Fruit fly (Drosophila melanogaster): ENCODE measurements around the gene CG17298.

CG17298 gene

DNA sequence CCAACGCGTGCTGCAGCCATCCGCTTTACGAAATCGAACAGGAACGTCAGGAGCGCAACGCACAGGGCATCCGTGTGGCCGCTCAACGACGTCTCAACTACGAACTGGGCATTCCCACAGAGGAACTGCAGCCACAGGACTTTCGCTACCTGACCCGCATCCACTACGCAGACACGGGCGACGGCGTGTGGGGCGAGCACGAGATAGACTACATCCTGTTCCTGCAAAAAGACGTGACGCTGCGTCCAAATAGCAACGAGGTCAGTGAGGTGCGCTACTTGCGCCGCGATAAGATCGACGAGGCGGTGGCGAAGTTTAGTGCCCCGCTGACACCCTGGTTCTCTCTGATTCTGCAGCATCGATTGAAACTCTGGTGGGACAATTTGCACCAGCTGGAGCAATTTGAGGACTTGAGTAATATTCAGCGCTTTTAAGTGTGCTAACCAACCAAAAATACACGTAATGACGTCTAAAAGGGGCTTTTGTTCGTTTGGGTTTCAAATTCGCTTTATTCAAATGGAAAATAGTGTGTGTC is 12.3 kb upstream of the CG17298 start:
- TF ChIP-seq CG1620 (GFP tag; optimal IDR thresholded peaks at IDR 0.05) = no peak
- TF ChIP-seq CG7045 (GFP tag; optimal IDR thresholded peaks at IDR 0.05) = no peak
- TF ChIP-seq kay (GFP tag; ENCODE audit: borderline replicate concordance) = no peak
- TF ChIP-seq CG14711 (tag; optimal IDR thresholded peaks at IDR 0.05) = no peak
- TF ChIP-seq CG7101 (tag; optimal IDR thresholded peaks at IDR 0.05) = no peak
- TF ChIP-seq Mnt (GFP tag; optimal IDR thresholded peaks at IDR 0.05) = no peak

DNA sequence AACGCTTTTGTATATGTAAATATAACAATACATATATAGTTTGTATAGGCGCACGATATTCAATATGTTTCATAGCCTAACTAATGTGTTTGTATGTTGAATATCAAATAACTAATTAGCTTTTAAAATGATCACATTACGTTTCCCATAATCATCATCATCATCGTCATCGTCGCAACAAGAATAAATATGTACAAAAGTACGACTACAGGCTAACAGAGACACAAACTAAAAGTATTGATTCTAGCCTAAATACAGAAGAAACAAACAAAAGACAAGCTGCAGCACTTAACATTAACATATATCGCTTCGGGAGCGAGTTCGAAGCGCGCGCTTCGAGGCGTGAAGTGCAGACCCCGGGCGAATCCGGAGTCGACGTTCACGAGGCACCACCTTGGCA is 11.8 kb upstream of the CG17298 start:
- TF ChIP-seq toe (GFP tag; optimal IDR thresholded peaks at IDR 0.05) (no peak), CG33017 (tag; optimal IDR thresholded peaks at IDR 0.05) (no peak), CG11617 (GFP tag; optimal IDR thresholded peaks at IDR 0.05) (no peak), Crg-1 (GFP tag; optimal IDR thresholded peaks at IDR 0.05) (no peak), ovo (GFP tag; optimal IDR thresholded peaks at IDR 0.05) (no peak), Hr96 (GFP tag; optimal IDR thresholded peaks at IDR 0.05) (no peak), CG7045 (GFP tag; optimal IDR thresholded peaks at IDR 0.05) (no peak), CG5204 (GFP tag; optimal IDR thresholded peaks at IDR 0.05) (no peak), tj (GFP tag; optimal IDR thresholded peaks at IDR 0.05) (no peak), Mnt (GFP tag; optimal IDR thresholded peaks at IDR 0.05) (no peak), bab1 (GFP tag; optimal IDR thresholded peaks at IDR 0.05) (no peak), CG1620 (GFP tag; optimal IDR thresholded peaks at IDR 0.05) (no peak), pad (GFP tag; optimal IDR thresholded peaks at IDR 0.05) (no peak), kay (GFP tag; ENCODE audit: borderline replicate concordance) (no peak), CG12768 (GFP tag; optimal IDR thresholded peaks at IDR 0.05) (no peak)

- peak; percentile 72 for TF ChIP-seq Crg-1 (GFP tag; optimal IDR thresholded peaks at IDR 0.05)
- TF ChIP-seq CG12768 (GFP tag; optimal IDR thresholded peaks at IDR 0.05) = peak; percentile 51
- peak; percentile 52 for TF ChIP-seq CG33017 (tag; optimal IDR thresholded peaks at IDR 0.05)
- TF ChIP-seq Hr96 (GFP tag; optimal IDR thresholded peaks at IDR 0.05) = peak; percentile 54
- TF ChIP-seq CG14711 (tag; optimal IDR thresholded peaks at IDR 0.05) = peak; percentile 51
- TF ChIP-seq CG7045 (GFP tag; optimal IDR thresholded peaks at IDR 0.05) = peak; percentile 48
- TF ChIP-seq ovo (GFP tag; optimal IDR thresholded peaks at IDR 0.05) = no peak
- peak; percentile 79 for TF ChIP-seq kay (GFP tag; ENCODE audit: borderline replicate concordance)
- TF ChIP-seq CG1620 (GFP tag; optimal IDR thresholded peaks at IDR 0.05) = peak; percentile 66
- peak; percentile 64 for TF ChIP-seq cic (GFP tag; optimal IDR thresholded peaks at IDR 0.05)
- peak; percentile 65 for TF ChIP-seq Mnt (GFP tag; optimal IDR thresholded peaks at IDR 0.05)
- peak; percentile 56 for TF ChIP-seq CG11617 (GFP tag; optimal IDR thresholded peaks at IDR 0.05)
- TF ChIP-seq CG7101 (tag; optimal IDR thresholded peaks at IDR 0.05) = peak; percentile 69
- no peak for TF ChIP-seq tj (GFP tag; optimal IDR thresholded peaks at IDR 0.05)
- peak; percentile 57 for TF ChIP-seq bab1 (GFP tag; optimal IDR thresholded peaks at IDR 0.05)
- TF ChIP-seq Clk (GFP tag; optimal IDR thresholded peaks at IDR 0.05) = peak; percentile 12
- peak; percentile 60 for TF ChIP-seq pad (GFP tag; optimal IDR thresholded peaks at IDR 0.05)
- TF ChIP-seq cnc (optimal IDR thresholded peaks at IDR 0.05) = no peak
- peak; percentile 40 for TF ChIP-seq toe (GFP tag; optimal IDR thresholded peaks at IDR 0.05)
- no peak for TF ChIP-seq CG5204 (GFP tag; optimal IDR thresholded peaks at IDR 0.05)
Measured at dm6 chr3R:21273427-21274038, 9.5 kb upstream of the CG17298 start, which contains the start of gene CG3308. CG3308 (minus strand) TSS chr3R:21273817.

DNA sequence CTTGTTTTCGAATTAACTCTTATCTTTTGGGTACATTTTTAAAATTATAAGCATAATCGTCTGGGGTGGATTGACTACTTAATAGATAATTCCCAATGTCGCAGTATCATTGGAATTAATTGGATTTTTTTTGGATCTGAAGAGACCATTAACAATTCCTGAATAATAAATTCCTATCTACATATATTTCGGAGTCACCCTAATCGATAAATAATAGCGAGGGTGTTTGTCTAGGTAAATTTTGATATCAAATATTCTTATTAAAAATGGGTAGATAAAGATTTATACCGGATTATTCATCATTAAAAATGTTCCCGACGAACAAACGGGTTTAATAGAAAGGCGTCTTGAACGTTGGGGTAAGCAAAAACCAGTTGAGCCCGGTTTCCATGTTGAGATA is 8.1 kb upstream of the CG17298 start:
- TF ChIP-seq Mnt (GFP tag; optimal IDR thresholded peaks at IDR 0.05) = no peak
- TF ChIP-seq kay (GFP tag; ENCODE audit: borderline replicate concordance) = peak; percentile 90

- TF ChIP-seq cnc (optimal IDR thresholded peaks at IDR 0.05) (peak in 1 of 2 experiments; percentile 56), Hr96 (GFP tag; optimal IDR thresholded peaks at IDR 0.05) (peak; percentile 2), tj (GFP tag; optimal IDR thresholded peaks at IDR 0.05) (no peak), cic (GFP tag; optimal IDR thresholded peaks at IDR 0.05) (peak; percentile 79), toe (GFP tag; optimal IDR thresholded peaks at IDR 0.05) (peak; percentile 19), CG14711 (tag; optimal IDR thresholded peaks at IDR 0.05) (no peak), ovo (GFP tag; optimal IDR thresholded peaks at IDR 0.05) (peak; percentile 2), CG12768 (GFP tag; optimal IDR thresholded peaks at IDR 0.05) (peak; percentile 56), CG33017 (tag; optimal IDR thresholded peaks at IDR 0.05) (peak; percentile 62), CG7045 (GFP tag; optimal IDR thresholded peaks at IDR 0.05) (no peak), kay (GFP tag; ENCODE audit: borderline replicate concordance) (no peak)
Measured at dm6 chr3R:21276111-21276510, 6.9 kb upstream of the CG17298 start, which contains the start of gene CG3301. CG3301 (minus strand) TSS chr3R:21276249.

DNA sequence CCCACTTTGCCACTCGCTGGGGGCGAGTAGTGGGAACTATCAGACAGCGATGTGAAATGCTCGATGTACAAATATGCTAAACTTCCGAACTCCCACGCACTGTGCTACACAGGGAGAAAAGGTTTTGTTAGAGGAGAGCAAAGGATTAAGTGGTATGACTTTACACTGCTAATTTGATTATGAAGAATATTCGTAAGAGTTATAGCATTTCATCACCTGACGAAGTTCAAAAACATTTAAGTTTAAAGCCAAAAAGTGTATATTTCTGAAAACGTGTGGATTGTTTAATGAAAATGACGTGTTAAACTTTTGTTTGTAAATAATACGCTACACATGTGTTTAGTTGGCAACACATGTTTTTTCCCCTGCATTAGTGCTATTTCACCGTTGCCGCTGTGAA is 5.5 kb downstream of the CG17298 start:
- TF ChIP-seq ovo (GFP tag; optimal IDR thresholded peaks at IDR 0.05) = no peak
- no peak for TF ChIP-seq Crg-1 (GFP tag; optimal IDR thresholded peaks at IDR 0.05)
- TF ChIP-seq Hr96 (GFP tag; optimal IDR thresholded peaks at IDR 0.05) = no peak

DNA sequence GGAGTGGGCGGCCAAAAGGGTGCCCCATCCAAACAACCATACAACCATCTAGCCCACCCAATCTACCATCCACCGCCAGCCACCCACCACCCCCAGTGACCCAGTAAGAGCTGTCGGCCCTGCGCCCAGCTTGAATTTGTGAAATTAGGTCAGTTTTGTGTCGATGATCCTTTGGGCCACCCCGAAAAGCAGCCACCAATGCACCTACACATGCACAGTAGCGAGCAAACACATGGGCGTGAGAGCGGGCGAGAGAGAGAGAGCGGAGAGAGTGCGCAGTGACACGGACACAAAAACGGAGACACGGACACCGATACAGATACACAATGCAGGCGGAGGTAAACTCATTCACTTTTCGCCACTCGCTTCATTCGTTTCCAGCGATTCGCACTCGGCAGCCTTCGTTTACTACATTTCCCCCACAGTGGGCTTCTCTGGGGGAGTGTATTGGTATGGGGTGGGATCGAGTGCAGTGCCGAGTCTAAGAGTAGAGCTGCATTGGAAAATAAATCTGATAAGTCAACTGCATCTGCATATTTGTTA is 6.1 kb downstream of the CG17298 start:
- no peak for TF ChIP-seq kay (GFP tag; ENCODE audit: borderline replicate concordance)

Measured in whole organism, adult.